Worm (Caenorhabditis elegans) whole organism, L4 larva: ENCODE data around the gene tsp-2.

Experiments used
- hlh-11 ChIP-seq: fragments of 200-800 bp; sonication (Bioruptor generic); optimal IDR thresholded peaks from 2 replicates; lab custom pipeline; 2018; ENCODE audit warnings: mild to moderate bottlenecking, missing genetic modification characterization, missing compliant biosample characterization
- lsy-2 ChIP-seq, 2 experiments: fragments of 150-350 bp in 1 of 2; sonication (generic microtip) in 1 of 2; optimal IDR thresholded peaks; 2 replicates each; lab custom pipeline; 2014 to 2017; ENCODE audit warnings: missing biosample characterization in 2 of 2, missing genetic modification characterization in 2 of 2
- mxl-3 ChIP-seq: fragments of 200-800 bp; sonication (Bioruptor generic); optimal IDR thresholded peaks from 2 replicates; lab custom pipeline; 2018; ENCODE audit warnings: mild to moderate bottlenecking, missing genetic modification characterization, missing compliant biosample characterization
- nhr-237 ChIP-seq: sonication (generic microtip); optimal IDR thresholded peaks from 2 replicates; lab custom pipeline; 2017; ENCODE audit warnings: missing biosample characterization, missing genetic modification characterization
- snpc-4 ChIP-seq: fragments of 150-350 bp; optimal IDR thresholded peaks from 2 replicates; lab custom pipeline; 2014; ENCODE audit warnings: missing biosample characterization, missing genetic modification characterization
- unc-62 ChIP-seq, 3 experiments: fragments of 150-350 bp in 1 of 3; sonication (generic microtip); optimal IDR thresholded peaks in 2 of 3; peaks in 1 of 3; 1 replicate in 1 of 3; 2 replicates in 2 of 3; lab custom pipeline; 2014 to 2017; ENCODE audit warnings: missing biosample characterization in 3 of 3, missing genetic modification characterization in 3 of 3, missing genetic modification reagents in 3 of 3, missing genotype in 1 of 3
- zag-1 ChIP-seq: fragments of 150-350 bp; optimal IDR thresholded peaks from 2 replicates; lab custom pipeline; 2014; ENCODE audit warnings: missing biosample characterization, missing genetic modification characterization
- zip-11 ChIP-seq: fragments of 200-800 bp; sonication (Bioruptor generic); IDR thresholded peaks from 2 replicates; pipeline ENCODE4 v1.3.6; 2022; ENCODE audit warnings: missing genetic modification characterization, missing compliant biosample characterization

DNA sequence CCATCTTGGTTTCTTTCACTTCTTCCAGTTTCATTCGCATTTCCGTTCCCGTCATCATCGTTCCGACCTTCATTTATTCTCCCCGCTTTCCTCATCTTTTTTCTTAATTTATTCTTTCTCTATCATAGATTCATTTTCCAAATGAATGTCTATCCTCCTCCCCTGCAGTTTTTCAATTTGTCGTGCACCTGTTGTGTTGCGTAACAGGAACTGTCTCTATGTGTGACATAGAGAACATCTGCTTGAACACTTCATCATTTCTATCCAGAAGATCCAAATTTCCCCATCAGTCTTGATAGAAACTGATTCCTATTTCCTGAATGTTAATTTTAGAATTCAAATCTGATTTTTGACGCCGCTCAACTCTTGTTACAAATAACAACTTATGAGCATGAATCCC, 45.8 kb upstream of the tsp-2 start:
- no peak for TF ChIP-seq lsy-2 (tag; optimal IDR thresholded peaks at IDR 0.05; lab: Kevin White, UChicago)
- no peak for TF ChIP-seq nhr-237
- no peak for TF ChIP-seq snpc-4
- no peak for TF ChIP-seq hlh-11 (tag; lab: Kevin White, UChicago)
- no peak for TF ChIP-seq zag-1 (tag; lab: Kevin White, UChicago)
- no peak for TF ChIP-seq zip-11
- no peak for TF ChIP-seq unc-62 (GFP tag; optimal IDR thresholded peaks at IDR 0.05 in 1 of 2; lab: Kevin White, UChicago)
- TF ChIP-seq unc-62 (tag; optimal IDR thresholded peaks at IDR 0.05; lab: Kevin White, UChicago), result no peak
- no peak for TF ChIP-seq mxl-3
